Fruit fly (Drosophila melanogaster) whole organism, embryonic: ENCODE data around the gene CG42237.
A peak's percentile ranks its signal among the peaks of the same experiment; 100 is the strongest.

Source experiments
- Bgb ChIP-seq: fragments of 200-800 bp; sonication (Bioruptor generic); IDR thresholded peaks from 2 replicates; pipeline ENCODE4 v1.3.6; 2022; ENCODE audit warnings: missing biosample characterization, missing genetic modification characterization; ENCODE audit not compliant: partially characterized antibody
- CG10431 ChIP-seq: fragments of 200-800 bp; sonication (Bioruptor generic); optimal IDR thresholded peaks from 3 replicates; lab custom pipeline; 2018; ENCODE audit warnings: missing biosample characterization, mild to moderate bottlenecking, missing genetic modification characterization
- CG10959 ChIP-seq: fragments of 200-800 bp; sonication (Bioruptor generic); IDR thresholded peaks from 2 replicates; pipeline ENCODE4 v1.3.6; 2022; ENCODE audit warnings: missing biosample characterization, missing genetic modification characterization
- CG12071 ChIP-seq: fragments of 200-800 bp; sonication (Bioruptor generic); optimal IDR thresholded peaks from 3 replicates; lab custom pipeline; 2018; ENCODE audit warnings: missing biosample characterization, mild to moderate bottlenecking, missing genetic modification characterization
- CG14441 ChIP-seq: fragments of 200-800 bp; sonication (Bioruptor generic); IDR thresholded peaks from 2 replicates; pipeline ENCODE4 v1.3.6; 2022; ENCODE audit warnings: missing biosample characterization, missing genetic modification characterization
- CG15011 ChIP-seq: fragments of 200-800 bp; sonication (Bioruptor generic); optimal IDR thresholded peaks from 3 replicates; lab custom pipeline; 2018; ENCODE audit warnings: missing biosample characterization, mild to moderate bottlenecking, missing genetic modification characterization
- CG15269 ChIP-seq: fragments of 200-800 bp; sonication (Bioruptor generic); optimal IDR thresholded peaks from 2 replicates; lab custom pipeline; 2018; ENCODE audit warnings: missing biosample characterization, mild to moderate bottlenecking, missing genetic modification characterization, moderate library complexity
- CG15514 ChIP-seq: fragments of 200-800 bp; sonication (Bioruptor generic); optimal IDR thresholded peaks from 3 replicates; lab custom pipeline; 2017; ENCODE audit warnings: missing biosample characterization, missing genetic modification characterization, mild to moderate bottlenecking, moderate library complexity, missing genetic modification reagents
- CG16863 ChIP-seq: fragments of 200-800 bp; sonication (Bioruptor generic); optimal IDR thresholded peaks from 3 replicates; lab custom pipeline; 2016; ENCODE audit warnings: missing biosample characterization, missing genetic modification characterization
- CG17186 ChIP-seq: fragments of 200-800 bp; sonication (Bioruptor generic); optimal IDR thresholded peaks from 3 replicates; lab custom pipeline; 2017; ENCODE audit warnings: missing biosample characterization, missing genetic modification reagents, missing genetic modification characterization
- CG18619 ChIP-seq: fragments of 200-800 bp; sonication (Bioruptor generic); optimal IDR thresholded peaks from 3 replicates; lab custom pipeline; 2017; ENCODE audit warnings: missing biosample characterization, mild to moderate bottlenecking, missing genetic modification characterization
- CG2202 ChIP-seq: fragments of 200-800 bp; sonication (Bioruptor generic); optimal IDR thresholded peaks from 2 replicates; lab custom pipeline; 2018; ENCODE audit warnings: missing biosample characterization, mild to moderate bottlenecking, missing genetic modification characterization
- CG2875 ChIP-seq: fragments of 200-800 bp; sonication (Bioruptor generic); optimal IDR thresholded peaks from 2 replicates; lab custom pipeline; 2017; ENCODE audit warnings: missing biosample characterization, mild to moderate bottlenecking, missing genetic modification characterization, missing genetic modification reagents
- CG3163 ChIP-seq: fragments of 200-800 bp; sonication (Bioruptor generic); optimal IDR thresholded peaks from 3 replicates; lab custom pipeline; 2016; ENCODE audit warnings: missing biosample characterization, missing genetic modification characterization
- CG32772 ChIP-seq: fragments of 200-800 bp; sonication (Bioruptor generic); IDR thresholded peaks from 2 replicates; pipeline ENCODE4 v1.3.6; 2022; ENCODE audit warnings: missing biosample characterization, missing genetic modification characterization
- CG33213 ChIP-seq: fragments of 200-800 bp; sonication (Bioruptor generic); optimal IDR thresholded peaks from 3 replicates; lab custom pipeline; 2016; ENCODE audit warnings: missing biosample characterization, missing genetic modification characterization
- CG3407 ChIP-seq: fragments of 200-800 bp; sonication (Bioruptor generic); optimal IDR thresholded peaks from 2 replicates; lab custom pipeline; 2018; ENCODE audit warnings: missing biosample characterization, mild to moderate bottlenecking, missing genetic modification characterization
- CG3838 ChIP-seq: fragments of 200-800 bp; sonication (Bioruptor generic); optimal IDR thresholded peaks from 3 replicates; lab custom pipeline; 2016; ENCODE audit warnings: missing biosample characterization, missing genetic modification characterization
- CG6683 ChIP-seq: fragments of 200-800 bp; sonication (Bioruptor generic); optimal IDR thresholded peaks from 2 replicates; lab custom pipeline; 2017; ENCODE audit warnings: missing biosample characterization, mild to moderate bottlenecking, missing genetic modification characterization, missing genetic modification reagents
- CG6854 ChIP-seq: fragments of 200-800 bp; sonication (Bioruptor generic); optimal IDR thresholded peaks from 3 replicates; lab custom pipeline; 2017; ENCODE audit warnings: missing biosample characterization, mild to moderate bottlenecking, missing genetic modification characterization
- CG7271 ChIP-seq: fragments of 200-800 bp; sonication (Bioruptor generic); optimal IDR thresholded peaks from 2 replicates; lab custom pipeline; 2018; ENCODE audit warnings: missing biosample characterization, mild to moderate bottlenecking, missing genetic modification characterization, moderate library complexity
- Chrac-16 ChIP-seq: fragments of 200-800 bp; sonication (Bioruptor generic); optimal IDR thresholded peaks from 3 replicates; lab custom pipeline; 2016; ENCODE audit warnings: missing biosample characterization, missing genetic modification characterization
- Deaf1 ChIP-seq: fragments of 200-800 bp; optimal IDR thresholded peaks from 3 replicates; lab custom pipeline; 2019; ENCODE audit warnings: missing biosample characterization, mild to moderate bottlenecking, missing genetic modification characterization, moderate library complexity
- E2f2 ChIP-seq: fragments of 200-800 bp; sonication (Bioruptor generic); IDR thresholded peaks from 2 replicates; pipeline ENCODE4 v1.3.6; 2022; ENCODE audit warnings: missing biosample characterization, missing genetic modification characterization
- Hsf ChIP-seq: fragments of 200-800 bp; sonication (Bioruptor generic); optimal IDR thresholded peaks from 3 replicates; lab custom pipeline; 2016; ENCODE audit warnings: missing biosample characterization, missing genetic modification characterization
- Mad ChIP-seq: fragments of 200-800 bp; sonication (Bioruptor generic); optimal IDR thresholded peaks from 2 replicates; lab custom pipeline; 2016; ENCODE audit warnings: missing biosample characterization, missing genetic modification characterization
- Mrtf ChIP-seq: fragments of 200-800 bp; sonication (Bioruptor generic); IDR thresholded peaks from 3 replicates; pipeline ENCODE4 v1.3.6; 2022; ENCODE audit warnings: missing biosample characterization, missing genetic modification characterization
- Oli ChIP-seq: fragments of 200-800 bp; sonication (Bioruptor generic); optimal IDR thresholded peaks from 2 replicates; lab custom pipeline; 2018; ENCODE audit warnings: missing biosample characterization, mild to moderate bottlenecking, missing genetic modification characterization, moderate library complexity
- Rfx ChIP-seq: fragments of 200-800 bp; sonication (Bioruptor generic); IDR thresholded peaks from 2 replicates; pipeline ENCODE4 v1.3.6; 2022; ENCODE audit warnings: missing biosample characterization, missing genetic modification characterization
- Side ChIP-seq: fragments of 200-800 bp; sonication (Bioruptor generic); optimal IDR thresholded peaks from 2 replicates; lab custom pipeline; 2016; ENCODE audit warnings: missing biosample characterization, missing genetic modification characterization
- Tbp ChIP-seq: fragments of >200 bp; optimal IDR thresholded peaks from 2 replicates; lab custom pipeline; 2018; ENCODE audit warnings: missing biosample characterization, missing genetic modification characterization
- ara ChIP-seq: fragments of 200-800 bp; sonication (Bioruptor generic); IDR thresholded peaks from 2 replicates; pipeline ENCODE4 v1.3.6; 2022; ENCODE audit warnings: missing biosample characterization, missing genetic modification characterization
- ato ChIP-seq: fragments of 200-800 bp; sonication (Bioruptor generic); IDR thresholded peaks from 2 replicates; pipeline ENCODE4 v1.3.6; 2022; ENCODE audit warnings: missing biosample characterization, missing genetic modification characterization; ENCODE audit not compliant: partially characterized antibody
- az2 ChIP-seq: fragments of 200-800 bp; sonication (Bioruptor generic); optimal IDR thresholded peaks from 3 replicates; lab custom pipeline; 2016; ENCODE audit warnings: missing biosample characterization, missing genetic modification characterization
- br ChIP-seq: fragments of >200 bp; optimal IDR thresholded peaks from 2 replicates; lab custom pipeline; 2017
- cad ChIP-seq: fragments of >200 bp; optimal IDR thresholded peaks from 2 replicates; lab custom pipeline; 2017; ENCODE audit warnings: missing biosample characterization, missing genetic modification characterization
- ci ChIP-seq: fragments of 200-800 bp; sonication (Bioruptor generic); IDR thresholded peaks from 3 replicates; pipeline ENCODE4 v1.3.6; 2022; ENCODE audit warnings: missing biosample characterization, missing genetic modification characterization
- da ChIP-seq: fragments of 200-800 bp; sonication (Bioruptor generic); optimal IDR thresholded peaks from 2 replicates; lab custom pipeline; 2016; ENCODE audit warnings: missing biosample characterization, missing genetic modification characterization
- dpn ChIP-seq, 2 experiments: fragments of 200-800 bp; sonication (Bioruptor generic); optimal IDR thresholded peaks; 3 replicates each; lab custom pipeline; 2016; ENCODE audit warnings: missing biosample characterization in 2 of 2, missing genetic modification characterization in 2 of 2
- en ChIP-seq: fragments of 200-800 bp; sonication (Bioruptor generic); optimal IDR thresholded peaks from 2 replicates; lab custom pipeline; 2016; ENCODE audit warnings: missing biosample characterization, missing genetic modification characterization
- eve ChIP-seq, 2 experiments: fragments of >200 bp; optimal IDR thresholded peaks; 2 replicates each; lab custom pipeline; 2017; ENCODE audit warnings: missing biosample characterization in 2 of 2, missing genetic modification characterization in 2 of 2
- gce ChIP-seq: fragments of 200-800 bp; sonication (Bioruptor generic); IDR thresholded peaks from 3 replicates; pipeline ENCODE4 v1.3.6; 2022; ENCODE audit warnings: missing biosample characterization, missing genetic modification characterization
- hb ChIP-seq: fragments of 200-800 bp; sonication (Bioruptor generic); IDR thresholded peaks from 3 replicates; pipeline ENCODE4 v1.3.6; 2022; ENCODE audit warnings: missing biosample characterization, missing genetic modification characterization; ENCODE audit not compliant: partially characterized antibody
- kay ChIP-seq: fragments of 200-800 bp; sonication (Bioruptor generic); optimal IDR thresholded peaks from 2 replicates; lab custom pipeline; 2016; ENCODE audit warnings: missing biosample characterization, missing genetic modification characterization
- org-1 ChIP-seq: fragments of 200-800 bp; sonication (Bioruptor generic); optimal IDR thresholded peaks from 2 replicates; lab custom pipeline; 2017; ENCODE audit warnings: missing biosample characterization, missing genetic modification characterization
- ranshi ChIP-seq: fragments of 200-800 bp; sonication (Bioruptor generic); IDR thresholded peaks from 2 replicates; pipeline ENCODE4 v1.3.6; 2022; ENCODE audit warnings: missing biosample characterization, missing genetic modification characterization
- rib ChIP-seq: fragments of 200-800 bp; sonication (Bioruptor generic); IDR thresholded peaks from 2 replicates; pipeline ENCODE4 v1.3.6; 2022; ENCODE audit warnings: missing biosample characterization, missing genetic modification characterization
- slbo ChIP-seq: fragments of 200-800 bp; sonication (Bioruptor generic); IDR thresholded peaks from 2 replicates; pipeline ENCODE4 v1.3.6; 2022; ENCODE audit warnings: missing biosample characterization, missing genetic modification characterization
- ttk ChIP-seq: fragments of 200-800 bp; sonication (Bioruptor generic); IDR thresholded peaks from 2 replicates; pipeline ENCODE4 v2.1.2; 2022; ENCODE audit warnings: missing biosample characterization, missing genetic modification characterization
- wdn ChIP-seq: fragments of 200-800 bp; sonication (Bioruptor generic); IDR thresholded peaks from 2 replicates; pipeline ENCODE4 v1.3.6; 2022; ENCODE audit warnings: missing biosample characterization, missing genetic modification characterization
- z ChIP-seq: fragments of 200-800 bp; sonication (Bioruptor generic); IDR thresholded peaks from 3 replicates; pipeline ENCODE4 v1.3.6; 2022; ENCODE audit warnings: missing biosample characterization, missing genetic modification characterization
- zfh1 ChIP-seq: fragments of 200-800 bp; sonication (Bioruptor generic); IDR thresholded peaks from 3 replicates; pipeline ENCODE4 v1.3.6; 2022; ENCODE audit warnings: missing biosample characterization, missing genetic modification characterization

Gene CG42237

DNA sequence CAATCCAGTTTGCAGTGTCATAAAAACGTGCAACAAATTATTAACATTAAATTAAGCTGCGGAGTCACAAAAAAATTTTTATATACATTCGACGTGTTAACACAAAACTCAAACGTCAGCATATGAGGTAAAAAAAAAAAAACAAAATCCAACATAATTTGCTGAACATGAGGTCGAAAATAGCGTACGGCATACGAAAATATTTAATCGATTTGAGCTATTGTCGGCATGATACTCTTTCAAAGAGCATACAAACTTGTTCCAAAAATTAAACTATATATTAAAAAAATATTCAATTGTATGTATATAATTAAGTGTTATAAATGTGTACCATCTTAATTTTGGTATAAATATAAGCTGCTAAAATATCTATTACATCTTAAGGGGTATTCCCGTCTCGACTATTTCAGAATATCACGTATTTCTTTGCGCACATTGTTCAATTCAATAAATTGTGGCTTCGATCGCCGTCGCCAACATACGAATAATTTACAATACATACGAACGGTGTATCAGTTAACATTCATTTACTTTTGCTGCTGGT is 5.3 kb upstream of the CG42237 start (continued):
- TF ChIP-seq Hsf (GFP tag; lab: Kevin White, UChicago), result no peak
- peak; percentile 59; the same call in 1 of the 2 replicates for TF ChIP-seq CG14441
- TF ChIP-seq zfh1 (GFP tag; lab: Robert Waterston, UW), result peak; percentile 42; the same call in 1 of the 3 replicates
- TF ChIP-seq Chrac-16, result no peak
- TF ChIP-seq CG3407 (GFP tag; lab: Kevin White, UChicago), result no peak
- no peak for TF ChIP-seq CG12071 (GFP tag; lab: Kevin White, UChicago)
- no peak for TF ChIP-seq da (GFP tag; lab: Kevin White, UChicago)
- no peak for TF ChIP-seq ara
- TF ChIP-seq CG10431 (GFP tag; lab: Kevin White, UChicago), result no peak
- TF ChIP-seq Tbp (GFP tag; lab: Kevin White, UChicago), result no peak
- TF ChIP-seq Oli, result peak; percentile 57
- no peak for TF ChIP-seq gce (GFP tag; lab: Robert Waterston, UW)
- no peak for TF ChIP-seq br
- no peak for TF ChIP-seq org-1 (GFP tag; lab: Kevin White, UChicago)
- no peak for TF ChIP-seq CG17186 (GFP tag; lab: Kevin White, UChicago)
- no peak for TF ChIP-seq CG2202 (tag; lab: Kevin White, UChicago)
- TF ChIP-seq Deaf1 (tag; lab: Kevin White, UChicago), result peak; percentile 28
- TF ChIP-seq E2f2 (GFP tag; lab: Robert Waterston, UW), result peak; percentile 43; the same call in 1 of the 2 replicates
- no peak for TF ChIP-seq CG32772 (GFP tag; lab: Robert Waterston, UW)
- peak in 1 of 2 experiments; percentile 16 for TF ChIP-seq dpn (GFP tag; optimal IDR thresholded peaks at IDR 0.05; lab: Kevin White, UChicago)
- TF ChIP-seq CG33213, result no peak
- TF ChIP-seq ci, result no peak
- peak; percentile 77 for TF ChIP-seq CG15269
- TF ChIP-seq CG6854 (GFP tag; lab: Kevin White, UChicago), result no peak
- no peak for TF ChIP-seq Bgb (GFP tag; lab: Robert Waterston, UW)
- no peak for TF ChIP-seq Side (GFP tag; lab: Kevin White, UChicago)
- TF ChIP-seq hb (GFP tag; lab: Robert Waterston, UW), result no peak
- TF ChIP-seq CG15011, result peak; percentile 29
- no peak for TF ChIP-seq cad (GFP tag; lab: Kevin White, UChicago)
- no peak for TF ChIP-seq Mad (GFP tag; lab: Kevin White, UChicago)
- no peak for TF ChIP-seq CG6683 (GFP tag; lab: Kevin White, UChicago)
- TF ChIP-seq CG3838 (GFP tag; lab: Kevin White, UChicago), result no peak
- TF ChIP-seq Mrtf, result no peak
- TF ChIP-seq CG2875, result no peak
- TF ChIP-seq kay (GFP tag; lab: Kevin White, UChicago), result no peak
- TF ChIP-seq az2, result no peak
- TF ChIP-seq ranshi (GFP tag; lab: Robert Waterston, UW), result peak; percentile 52; the same call in 1 of the 2 replicates
- peak; percentile 28; the same call in 1 of the 2 replicates for TF ChIP-seq ttk (GFP tag; lab: Robert Waterston, UW)
- no peak for TF ChIP-seq eve (GFP tag; optimal IDR thresholded peaks at IDR 0.05; lab: Kevin White, UChicago)
- no peak for TF ChIP-seq CG3163 (GFP tag; lab: Kevin White, UChicago)
- TF ChIP-seq CG16863 (GFP tag; lab: Kevin White, UChicago), result no peak
- no peak for TF ChIP-seq CG18619
- no peak for TF ChIP-seq wdn (GFP tag; lab: Robert Waterston, UW)
- no peak for TF ChIP-seq z (GFP tag; lab: Robert Waterston, UW)
- no peak for TF ChIP-seq ato (GFP tag; lab: Robert Waterston, UW)
- no peak for TF ChIP-seq en
- TF ChIP-seq slbo (GFP tag; lab: Robert Waterston, UW), result peak; percentile 76
- TF ChIP-seq rib, result no peak
- TF ChIP-seq CG10959, result no peak
- TF ChIP-seq CG7271 (tag; lab: Kevin White, UChicago), result no peak
- peak; percentile 13 for TF ChIP-seq CG15514
- TF ChIP-seq Rfx (GFP tag; lab: Robert Waterston, UW), result peak; percentile 75
